Worm (Caenorhabditis elegans) whole organism, L2 larva: ENCODE measurements around the gene srx-16.

ENCODE experiments used
- R02D3.7 ChIP-seq: fragments of 150-350 bp; optimal IDR thresholded peaks from 2 replicates; lab custom pipeline; 2014; ENCODE audit warnings: missing biosample characterization, missing genetic modification characterization
- Y55F3AM.14 ChIP-seq: fragments of 200-800 bp; sonication (Bioruptor generic); optimal IDR thresholded peaks from 2 replicates; lab custom pipeline; 2018; ENCODE audit warnings: mild to moderate bottlenecking, missing genetic modification characterization, missing compliant biosample characterization
- ZK546.5 ChIP-seq: sonication (generic microtip); optimal IDR thresholded peaks from 2 replicates; lab custom pipeline; 2017; ENCODE audit warnings: missing biosample characterization, missing genetic modification characterization
- alr-1 ChIP-seq: fragments of 150-350 bp; optimal IDR thresholded peaks from 2 replicates; lab custom pipeline; 2014; ENCODE audit warnings: missing biosample characterization, missing genetic modification characterization
- aly-2 ChIP-seq: fragments of 150-350 bp; optimal IDR thresholded peaks from 2 replicates; lab custom pipeline; 2014; ENCODE audit warnings: missing biosample characterization, missing genetic modification characterization
- ama-1 ChIP-seq: fragments of 150-350 bp; optimal IDR thresholded peaks from 2 replicates; lab custom pipeline; 2018; ENCODE audit warnings: inconsistent platforms
- blmp-1 ChIP-seq: sonication (generic microtip); optimal IDR thresholded peaks from 2 replicates; lab custom pipeline; 2017; ENCODE audit warnings: missing genetic modification characterization, mild to moderate bottlenecking, missing compliant biosample characterization, antibody characterized with exemption, moderate library complexity; ENCODE audit not compliant: insufficient read depth
- ceh-16 ChIP-seq: fragments of 150-350 bp; optimal IDR thresholded peaks from 2 replicates; lab custom pipeline; 2014; ENCODE audit warnings: missing biosample characterization, missing genetic modification characterization
- ceh-82 ChIP-seq: fragments of 150-350 bp; optimal IDR thresholded peaks from 2 replicates; lab custom pipeline; 2014; ENCODE audit warnings: missing biosample characterization, missing genetic modification characterization
- dmd-4 ChIP-seq: sonication (generic microtip); optimal IDR thresholded peaks from 2 replicates; lab custom pipeline; 2017; ENCODE audit warnings: missing biosample characterization, missing genetic modification characterization
- egl-27 ChIP-seq: sonication (generic microtip); optimal IDR thresholded peaks from 3 replicates; lab custom pipeline; 2017; ENCODE audit warnings: missing biosample characterization, missing genetic modification reagents, missing genetic modification characterization
- elt-1 ChIP-seq: fragments of 150-350 bp; optimal IDR thresholded peaks from 2 replicates; lab custom pipeline; 2014; ENCODE audit warnings: missing biosample characterization, missing genetic modification characterization
- fos-1 ChIP-seq: fragments of 150-350 bp; optimal IDR thresholded peaks from 2 replicates; lab custom pipeline; 2014; ENCODE audit warnings: missing biosample characterization, missing genetic modification characterization
- gmeb-1 ChIP-seq: fragments of 150-350 bp; optimal IDR thresholded peaks from 2 replicates; lab custom pipeline; 2014; ENCODE audit warnings: missing biosample characterization, missing genetic modification characterization
- lin-11 ChIP-seq: fragments of 150-350 bp; sonication (generic microtip); optimal IDR thresholded peaks from 2 replicates; lab custom pipeline; 2014; ENCODE audit warnings: missing biosample characterization, missing genetic modification characterization, inconsistent platforms, mixed read lengths
- lin-13 ChIP-seq: fragments of 150-350 bp; optimal IDR thresholded peaks from 2 replicates; lab custom pipeline; 2014; ENCODE audit warnings: missing biosample characterization, missing genetic modification reagents, missing genetic modification characterization
- lin-39 ChIP-seq: fragments of 150-350 bp; optimal IDR thresholded peaks from 2 replicates; lab custom pipeline; 2014; ENCODE audit warnings: missing biosample characterization, missing genetic modification reagents, missing genetic modification characterization
- lsy-2 ChIP-seq, 2 experiments: fragments of 150-350 bp in 1 of 2; sonication (generic microtip) in 1 of 2; optimal IDR thresholded peaks; 2 replicates each; lab custom pipeline; 2014 to 2017; ENCODE audit warnings: missing biosample characterization in 2 of 2, missing genetic modification characterization in 2 of 2
- mab-5 ChIP-seq: fragments of 150-350 bp; optimal IDR thresholded peaks from 2 replicates; lab custom pipeline; 2014; ENCODE audit warnings: missing biosample characterization, missing genetic modification characterization
- mbf-1 ChIP-seq: sonication (generic microtip); optimal IDR thresholded peaks from 2 replicates; lab custom pipeline; 2017; ENCODE audit warnings: missing biosample characterization, missing genetic modification characterization
- mdl-1 ChIP-seq, 2 experiments: fragments of 150-350 bp in 1 of 2; sonication (generic microtip) in 1 of 2; optimal IDR thresholded peaks; 2 replicates each; lab custom pipeline; 2017; ENCODE audit warnings: missing biosample characterization in 2 of 2, missing genetic modification characterization in 2 of 2
- nhr-10 ChIP-seq: sonication (generic microtip); optimal IDR thresholded peaks from 2 replicates; lab custom pipeline; 2017; ENCODE audit warnings: missing biosample characterization, missing genetic modification characterization
- nhr-11 ChIP-seq: fragments of 150-350 bp; optimal IDR thresholded peaks from 2 replicates; lab custom pipeline; 2014; ENCODE audit warnings: missing biosample characterization, missing genetic modification characterization
- nhr-12 ChIP-seq: fragments of 150-350 bp; optimal IDR thresholded peaks from 2 replicates; lab custom pipeline; 2014; ENCODE audit warnings: missing biosample characterization, missing genetic modification characterization
- nhr-129 ChIP-seq: fragments of 150-350 bp; optimal IDR thresholded peaks from 2 replicates; lab custom pipeline; 2014; ENCODE audit warnings: missing biosample characterization, missing genetic modification characterization
- nhr-21 ChIP-seq: fragments of 150-350 bp; optimal IDR thresholded peaks from 2 replicates; lab custom pipeline; 2014; ENCODE audit warnings: missing biosample characterization, missing genetic modification characterization
- nhr-23 ChIP-seq: fragments of 150-350 bp; optimal IDR thresholded peaks from 2 replicates; lab custom pipeline; 2014; ENCODE audit warnings: missing biosample characterization, missing genetic modification reagents, missing genetic modification characterization
- nhr-237 ChIP-seq: fragments of 150-350 bp; optimal IDR thresholded peaks from 2 replicates; lab custom pipeline; 2014; ENCODE audit warnings: missing biosample characterization, missing genetic modification characterization
- nhr-6 ChIP-seq: fragments of 150-350 bp; optimal IDR thresholded peaks from 2 replicates; lab custom pipeline; 2014; ENCODE audit warnings: missing biosample characterization, missing genetic modification characterization
- nhr-77 ChIP-seq: fragments of 150-350 bp; optimal IDR thresholded peaks from 2 replicates; lab custom pipeline; 2014; ENCODE audit warnings: missing biosample characterization, missing genetic modification characterization
- peb-1 ChIP-seq: fragments of 150-350 bp; optimal IDR thresholded peaks from 2 replicates; lab custom pipeline; 2014; ENCODE audit warnings: missing biosample characterization, missing genetic modification characterization
- sem-4 ChIP-seq: fragments of 150-350 bp; optimal IDR thresholded peaks from 2 replicates; lab custom pipeline; 2014; ENCODE audit warnings: missing biosample characterization, missing genetic modification reagents, missing genetic modification characterization
- skn-1 ChIP-seq: sonication (generic microtip); optimal IDR thresholded peaks from 2 replicates; lab custom pipeline; 2017; ENCODE audit warnings: missing biosample characterization, missing genetic modification characterization
- sma-3 ChIP-seq: sonication (generic microtip); optimal IDR thresholded peaks from 2 replicates; lab custom pipeline; 2016; ENCODE audit warnings: missing genetic modification reagents, missing genetic modification characterization, missing compliant biosample characterization
- sma-9 ChIP-seq, 2 experiments: fragments of 150-350 bp in 1 of 2; sonication (generic microtip) in 1 of 2; optimal IDR thresholded peaks; 2 replicates each; lab custom pipeline; 2014 to 2016; ENCODE audit warnings: missing genetic modification characterization in 2 of 2, mild to moderate bottlenecking in 1 of 2, missing biosample characterization in 1 of 2, missing compliant biosample characterization in 1 of 2, missing genetic modification reagents in 1 of 2, moderate library complexity in 1 of 2
- unc-55 ChIP-seq: fragments of 150-350 bp; sonication (generic microtip); optimal IDR thresholded peaks from 3 replicates; lab custom pipeline; 2014; ENCODE audit warnings: missing biosample characterization, missing genetic modification reagents, missing genetic modification characterization
- zag-1 ChIP-seq: fragments of 150-350 bp; optimal IDR thresholded peaks from 2 replicates; lab custom pipeline; 2014; ENCODE audit warnings: missing biosample characterization, missing genetic modification characterization
- ztf-1 ChIP-seq: fragments of 200-800 bp; sonication (Bioruptor generic); conservative IDR thresholded peaks from 2 replicates; pipeline ENCODE4 v1.3.6; 2022; ENCODE audit warnings: missing genetic modification characterization, missing compliant biosample characterization
- ztf-11 ChIP-seq: sonication (generic microtip); optimal IDR thresholded peaks from 2 replicates; lab custom pipeline; 2017; ENCODE audit warnings: missing biosample characterization, missing genetic modification characterization
- ztf-4 ChIP-seq: fragments of 150-350 bp; optimal IDR thresholded peaks from 2 replicates; lab custom pipeline; 2014; ENCODE audit warnings: missing biosample characterization, missing genetic modification characterization

The srx-16 gene

ce11 chrV:6985943-6986342, 9.8 kb downstream of the srx-16 start, which contains the start of gene nhr-163:
Gene nhr-163, minus strand, starts transcription at chrV:6986043.
- TF ChIP-seq ztf-1 (GFP tag; lab: Robert Waterston, UW): no peak
- TF ChIP-seq gmeb-1: no peak
- no peak for TF ChIP-seq egl-27
- TF ChIP-seq alr-1 (tag; lab: Kevin White, UChicago): no peak
- TF ChIP-seq sma-3 (GFP tag; lab: Kevin White, UChicago): no peak
- no peak for TF ChIP-seq Y55F3AM.14 (GFP tag; lab: Kevin White, UChicago)
- no peak for TF ChIP-seq ama-1
- TF ChIP-seq nhr-11 (tag; lab: Kevin White, UChicago): no peak
- no peak for TF ChIP-seq mab-5 (tag; lab: Kevin White, UChicago)
- TF ChIP-seq lsy-2 (tag; optimal IDR thresholded peaks at IDR 0.05; lab: Kevin White, UChicago): no peak
- TF ChIP-seq ztf-11 (tag; lab: Kevin White, UChicago): no peak
- TF ChIP-seq, all 48 proteins: peak for 0

ce11 chrV:6987673-6988072, 11.5 kb downstream of the srx-16 start, which contains the start of gene nhr-139:
Gene nhr-139, minus strand, starts transcription at chrV:6987773.
- no peak for TF ChIP-seq mdl-1 (tag; optimal IDR thresholded peaks at IDR 0.05; lab: Kevin White, UChicago)

ce11 chrV:6989626-6990138, 13.5 kb downstream of the srx-16 start, which contains the start of gene nhr-140:
Gene nhr-140, minus strand, starts transcription at chrV:6989676.
- TF ChIP-seq R02D3.7 (tag; lab: Kevin White, UChicago): no peak
- no peak for TF ChIP-seq mbf-1 (tag; lab: Kevin White, UChicago)
- no peak for TF ChIP-seq fos-1 (tag; lab: Kevin White, UChicago)
- no peak for TF ChIP-seq lin-13 (GFP tag; lab: Kevin White, UChicago)
- no peak for TF ChIP-seq nhr-6 (tag; lab: Kevin White, UChicago)
- TF ChIP-seq ZK546.5 (tag; lab: Kevin White, UChicago): no peak
- TF ChIP-seq alr-1 (tag; lab: Kevin White, UChicago): no peak
- TF ChIP-seq nhr-23: no peak
- TF ChIP-seq nhr-11 (tag; lab: Kevin White, UChicago): no peak
- TF ChIP-seq nhr-10: no peak
- no peak for TF ChIP-seq ceh-16 (tag; lab: Kevin White, UChicago)
- no peak for TF ChIP-seq aly-2 (tag; lab: Kevin White, UChicago)
- TF ChIP-seq lsy-2 (tag; optimal IDR thresholded peaks at IDR 0.05; lab: Kevin White, UChicago): no peak
- TF ChIP-seq blmp-1 (tag; lab: Kevin White, UChicago): no peak

DNA sequence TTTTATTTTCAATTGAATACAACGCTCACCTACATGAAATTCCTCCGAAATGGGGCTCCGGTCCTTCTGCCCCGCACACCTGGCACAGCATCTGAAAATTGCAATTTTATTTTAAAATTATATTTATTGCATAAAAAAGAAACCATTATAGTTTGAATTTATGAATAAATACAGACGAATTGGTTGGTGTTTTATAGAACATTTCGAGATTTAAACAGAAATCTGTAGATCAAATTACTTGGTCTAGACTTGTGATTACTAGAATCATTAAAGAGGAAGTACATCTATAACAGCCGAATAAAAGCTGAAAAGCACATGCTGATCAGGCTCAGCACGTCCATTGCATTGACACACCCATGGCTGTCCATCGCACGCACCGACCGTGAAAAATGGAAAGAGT, 15.6 kb downstream of the srx-16 start, which contains the start of gene nhr-162:
nhr-162 (minus strand) TSS at position 101 of the 400 bp plus-strand sequence.
- no peak for TF ChIP-seq peb-1
- no peak for TF ChIP-seq mab-5 (tag; lab: Kevin White, UChicago)
- TF ChIP-seq mdl-1 (tag; optimal IDR thresholded peaks at IDR 0.05; lab: Kevin White, UChicago): no peak
- TF ChIP-seq lin-13 (GFP tag; lab: Kevin White, UChicago): no peak
- no peak for TF ChIP-seq alr-1 (tag; lab: Kevin White, UChicago)

DNA sequence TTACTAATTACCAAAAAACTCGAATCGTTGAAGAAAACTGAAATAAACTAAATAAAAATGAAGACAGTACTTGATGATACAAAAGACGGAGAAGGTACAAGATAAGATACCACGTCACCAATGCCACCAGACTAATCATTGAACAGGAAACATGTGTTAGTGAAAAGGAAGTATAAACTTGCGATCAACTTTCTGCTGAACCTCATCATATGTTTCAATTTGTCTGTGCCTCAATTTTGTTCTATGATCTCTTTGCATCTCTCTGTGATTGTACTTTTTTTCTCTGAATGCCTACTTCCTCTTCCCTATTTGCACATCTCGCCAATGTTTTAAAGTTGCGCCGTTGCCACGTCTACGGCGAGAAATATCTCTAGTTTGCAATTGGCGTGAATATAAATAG, 17.9 kb downstream of the srx-16 start:
- no peak for TF ChIP-seq aly-2 (tag; lab: Kevin White, UChicago)
- no peak for TF ChIP-seq ama-1
- no peak for TF ChIP-seq elt-1
- TF ChIP-seq mab-5 (tag; lab: Kevin White, UChicago): no peak
- peak in 1 of 2 experiments; percentile 36 for TF ChIP-seq lsy-2 (tag; optimal IDR thresholded peaks at IDR 0.05; lab: Kevin White, UChicago)
- TF ChIP-seq ZK546.5 (tag; lab: Kevin White, UChicago): no peak
- no peak for TF ChIP-seq lin-11 (tag; lab: Kevin White, UChicago)
- TF ChIP-seq mdl-1 (tag; optimal IDR thresholded peaks at IDR 0.05; lab: Kevin White, UChicago): no peak
- TF ChIP-seq alr-1 (tag; lab: Kevin White, UChicago): no peak
- TF ChIP-seq nhr-237 (tag; lab: Kevin White, UChicago): no peak
- no peak for TF ChIP-seq lin-39
- peak; percentile 42 for TF ChIP-seq egl-27
- peak; percentile 17 for TF ChIP-seq sem-4 (tag; lab: Kevin White, UChicago)
- TF ChIP-seq skn-1 (tag; lab: Kevin White, UChicago): peak; percentile 47
- peak; percentile 60 for TF ChIP-seq fos-1 (tag; lab: Kevin White, UChicago)
- TF ChIP-seq nhr-10: no peak
- peak; percentile 76 for TF ChIP-seq nhr-129 (tag; lab: Kevin White, UChicago)
- no peak for TF ChIP-seq ztf-1 (GFP tag; lab: Robert Waterston, UW)
- no peak for TF ChIP-seq peb-1
- no peak for TF ChIP-seq zag-1 (tag; lab: Kevin White, UChicago)
- peak; percentile 65 for TF ChIP-seq sma-3 (GFP tag; lab: Kevin White, UChicago)
- no peak for TF ChIP-seq nhr-11 (tag; lab: Kevin White, UChicago)
- TF ChIP-seq mbf-1 (tag; lab: Kevin White, UChicago): no peak
- no peak for TF ChIP-seq ceh-16 (tag; lab: Kevin White, UChicago)
- peak; percentile 12 for TF ChIP-seq gmeb-1
- TF ChIP-seq unc-55 (GFP tag; lab: Kevin White, UChicago): no peak
- TF ChIP-seq ceh-82 (tag; lab: Kevin White, UChicago): no peak
- peak; percentile 84 for TF ChIP-seq nhr-21 (tag; lab: Kevin White, UChicago)
- no peak for TF ChIP-seq nhr-12 (tag; lab: Kevin White, UChicago)
- TF ChIP-seq ztf-4 (tag; lab: Kevin White, UChicago): no peak
- peak; percentile 37 for TF ChIP-seq nhr-6 (tag; lab: Kevin White, UChicago)
- TF ChIP-seq blmp-1 (tag; lab: Kevin White, UChicago): peak; percentile 93
- no peak for TF ChIP-seq lin-13 (GFP tag; lab: Kevin White, UChicago)
- peak; percentile 96 for TF ChIP-seq sma-9 (GFP tag; optimal IDR thresholded peaks at IDR 0.05; lab: Kevin White, UChicago)
- no peak for TF ChIP-seq sma-9 (tag; optimal IDR thresholded peaks at IDR 0.05; lab: Kevin White, UChicago)
- TF ChIP-seq nhr-77: no peak
- no peak for TF ChIP-seq dmd-4 (tag; lab: Kevin White, UChicago)
